Fruit fly (Drosophila melanogaster): ENCODE data around the gene Ms.
A peak's percentile ranks its signal among the peaks of the same experiment; 100 is the strongest.

The Ms gene

DNA sequence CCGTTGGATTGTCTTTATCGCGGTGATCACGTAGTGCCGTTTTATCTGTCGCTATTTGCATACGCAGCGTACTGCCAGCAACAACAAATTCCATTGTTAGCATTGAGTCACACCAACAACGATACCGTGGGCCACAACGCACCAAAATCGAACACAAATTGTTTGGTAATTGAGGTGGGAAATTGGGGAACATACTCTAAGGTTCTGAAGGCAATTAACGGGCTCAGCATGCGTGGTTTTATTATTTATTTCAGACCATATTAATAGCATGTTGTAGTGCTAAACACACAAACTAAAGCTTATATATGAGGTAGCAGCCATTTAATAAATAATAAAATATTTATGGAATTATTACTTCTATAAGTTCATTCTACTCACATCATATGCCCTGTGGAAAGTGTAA lies 42.8 kb upstream of the Ms start:
- TF ChIP-seq Hr39 (GFP tag; optimal IDR thresholded peaks at IDR 0.05) = peak; percentile 39
- peak; percentile 31 for TF ChIP-seq CG6808 (GFP tag; optimal IDR thresholded peaks at IDR 0.05)
- peak; percentile 84 for TF ChIP-seq Eip78C (GFP tag)
- TF ChIP-seq CG1621 (tag; optimal IDR thresholded peaks at IDR 0.05) = no peak
- TF ChIP-seq CG6163 (GFP tag; IDR thresholded peaks at IDR 0.05) = no peak; the same call in 2 of the 3 replicates
- peak; percentile 40 for TF ChIP-seq CG10669 (GFP tag; optimal IDR thresholded peaks at IDR 0.05)
- peak; percentile 30 for TF ChIP-seq CG34406 (GFP tag; optimal IDR thresholded peaks at IDR 0.05)
- TF ChIP-seq CG6276 (GFP tag; optimal IDR thresholded peaks at IDR 0.05) = no peak
- TF ChIP-seq lz (GFP tag; optimal IDR thresholded peaks at IDR 0.05) = peak; percentile 34
- TF ChIP-seq CG8632 (GFP tag; optimal IDR thresholded peaks at IDR 0.05) = peak; percentile 11
- no peak for TF ChIP-seq CG7368 (GFP tag; optimal IDR thresholded peaks at IDR 0.05)
- TF ChIP-seq CG32006 (GFP tag; optimal IDR thresholded peaks at IDR 0.05) = peak; percentile 44
- peak; percentile 14 for TF ChIP-seq Hr4 (GFP tag; optimal IDR thresholded peaks at IDR 0.05)
- peak; percentile 18 for TF ChIP-seq CG10631 (GFP tag; optimal IDR thresholded peaks at IDR 0.05)
- peak; percentile 45 for TF ChIP-seq achi (GFP tag; optimal IDR thresholded peaks at IDR 0.05)
- TF ChIP-seq Sox102F (GFP tag; optimal IDR thresholded peaks at IDR 0.05) = peak; percentile 75
- TF ChIP-seq pdm3 (GFP tag; optimal IDR thresholded peaks at IDR 0.05) = peak; percentile 32
- peak in 1 of 2 experiments; percentile 31 for TF ChIP-seq ss (GFP tag; optimal IDR thresholded peaks at IDR 0.05)
- TF ChIP-seq svp (GFP tag) = no peak
- no peak for TF ChIP-seq Eip93F (GFP tag; optimal IDR thresholded peaks at IDR 0.05)
- peak; percentile 39 for TF ChIP-seq CG3919 (GFP tag; optimal IDR thresholded peaks at IDR 0.05)
- peak; percentile 39 for TF ChIP-seq OdsH (GFP tag; optimal IDR thresholded peaks at IDR 0.05)
- TF ChIP-seq eg (GFP tag; IDR thresholded peaks at IDR 0.05) = no peak
- peak; percentile 14 for TF ChIP-seq CG4318 (GFP tag; optimal IDR thresholded peaks at IDR 0.05)
- no peak for TF ChIP-seq Hr38 (GFP tag; optimal IDR thresholded peaks at IDR 0.05)
- peak; percentile 40 for TF ChIP-seq CG31627 (GFP tag; optimal IDR thresholded peaks at IDR 0.05)
- TF ChIP-seq topi (GFP tag; optimal IDR thresholded peaks at IDR 0.05) = peak; percentile 50
- no peak for TF ChIP-seq spab (GFP tag; optimal IDR thresholded peaks at IDR 0.05)
- no peak for TF ChIP-seq Sox15 (GFP tag; optimal IDR thresholded peaks at IDR 0.05)
- TF ChIP-seq CG8119 (GFP tag; IDR thresholded peaks at IDR 0.05) = no peak
- no peak for TF ChIP-seq CG11902 (GFP tag; optimal IDR thresholded peaks at IDR 0.05)
- peak; percentile 2 for TF ChIP-seq fd59A (GFP tag; optimal IDR thresholded peaks at IDR 0.05)
- no peak for TF ChIP-seq CG11294 (GFP tag; IDR thresholded peaks at IDR 0.05)
- no peak for TF ChIP-seq CG15336 (GFP tag; IDR thresholded peaks at IDR 0.05)
- TF ChIP-seq CG9139 (GFP tag; optimal IDR thresholded peaks at IDR 0.05) = no peak
- peak; percentile 7 for TF ChIP-seq CG11762 (GFP tag; optimal IDR thresholded peaks at IDR 0.05; ENCODE audit: insufficient read depth)
- peak; percentile 53 for TF ChIP-seq Smox (GFP tag; optimal IDR thresholded peaks at IDR 0.05)
- TF ChIP-seq esn (GFP tag; optimal IDR thresholded peaks at IDR 0.05) = peak; percentile 66
- peak; percentile 37 for TF ChIP-seq net (GFP tag; optimal IDR thresholded peaks at IDR 0.05)
- no peak for TF ChIP-seq dsx (GFP tag; optimal IDR thresholded peaks at IDR 0.05; ENCODE audit: poor library complexity, severe bottlenecking)
- TF ChIP-seq salr (GFP tag; optimal IDR thresholded peaks at IDR 0.05) = peak in 1 of 2 experiments; percentile 22
- peak; percentile 34 for TF ChIP-seq Sox14 (GFP tag; optimal IDR thresholded peaks at IDR 0.05)
- no peak for TF ChIP-seq CG6854 (GFP tag; optimal IDR thresholded peaks at IDR 0.05)
- peak; percentile 24 for TF ChIP-seq Ets96B (tag; optimal IDR thresholded peaks at IDR 0.05)
- no peak for TF ChIP-seq CG8319 (GFP tag; optimal IDR thresholded peaks at IDR 0.05)
- TF ChIP-seq fkh (GFP tag; optimal IDR thresholded peaks at IDR 0.05) = peak; percentile 84
- no peak for TF ChIP-seq Lpt (GFP tag; optimal IDR thresholded peaks at IDR 0.05)
- TF ChIP-seq cyc (GFP tag; optimal IDR thresholded peaks at IDR 0.05) = peak; percentile 43
- peak; percentile 34 for TF ChIP-seq vri (GFP tag; optimal IDR thresholded peaks at IDR 0.05)
- TF ChIP-seq fd85E (GFP tag; optimal IDR thresholded peaks at IDR 0.05) = no peak
- TF ChIP-seq Met (GFP tag; optimal IDR thresholded peaks at IDR 0.05) = peak; percentile 54
- no peak for TF ChIP-seq Blimp-1 (GFP tag; optimal IDR thresholded peaks at IDR 0.05)

Measured in whole organism, prepupa.